Fruit fly (Drosophila melanogaster): ENCODE results near the gene g.

DNA sequence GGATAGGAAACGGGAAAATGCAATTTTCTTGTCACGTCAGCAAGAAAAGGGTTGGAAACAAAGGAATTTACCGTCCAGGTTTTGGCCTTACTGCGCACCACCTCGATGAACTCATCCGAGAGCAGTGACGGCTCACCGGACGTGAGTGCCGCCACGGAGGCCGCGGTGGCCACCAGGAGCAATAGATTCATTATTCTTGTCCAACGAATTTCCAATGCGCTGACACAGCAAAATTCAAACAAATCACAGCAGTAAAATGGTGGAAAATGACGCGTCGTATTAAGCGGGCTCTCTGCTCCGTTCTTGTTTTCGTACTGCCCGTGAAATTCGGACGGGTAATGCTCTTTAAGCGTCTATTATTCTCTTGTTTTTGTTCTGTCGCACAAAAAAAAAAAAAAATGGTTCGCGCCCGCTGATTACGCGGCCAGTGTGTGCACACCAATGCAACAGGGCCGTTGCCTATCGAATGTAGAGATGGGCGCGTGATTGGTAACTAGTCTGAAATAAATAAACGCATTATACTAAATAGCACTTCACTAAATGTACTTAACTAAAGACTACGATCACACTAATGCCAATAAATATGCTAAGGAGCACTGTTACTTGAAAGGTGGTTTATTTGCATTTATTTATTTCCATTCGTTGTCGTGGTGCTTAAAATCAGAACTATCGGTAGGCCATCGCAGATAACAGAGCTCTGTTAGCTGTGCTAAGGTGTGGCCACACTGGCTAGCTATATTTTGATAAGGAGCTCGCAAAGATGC, 45.8 kb upstream of the g start, which contains the start of the genes CtsB and amrt:
- TF ChIP-seq EcR (GFP tag; optimal IDR thresholded peaks at IDR 0.05) = peak; percentile 15
- TF ChIP-seq CG8301 (tag; optimal IDR thresholded peaks at IDR 0.05) = peak; percentile 43
- no peak; the same call in 2 of the 3 replicates for TF ChIP-seq fd96Ca (GFP tag; IDR thresholded peaks at IDR 0.05)
- peak; percentile 66 for TF ChIP-seq CG15710 (tag; optimal IDR thresholded peaks at IDR 0.05)
- TF ChIP-seq CG8159 (tag; optimal IDR thresholded peaks at IDR 0.05) = peak; percentile 63
- peak; percentile 25 for TF ChIP-seq Pif1B (GFP tag; optimal IDR thresholded peaks at IDR 0.05)
- TF ChIP-seq CG13204 (GFP tag; optimal IDR thresholded peaks at IDR 0.05) = no peak
- TF ChIP-seq CG9948 (tag; optimal IDR thresholded peaks at IDR 0.05) = peak; percentile 27
- peak; percentile 71 for TF ChIP-seq CG14655 (GFP tag; optimal IDR thresholded peaks at IDR 0.05)
- peak; percentile 31; the same call in 1 of the 2 replicates for TF ChIP-seq CG32121 (GFP tag; IDR thresholded peaks at IDR 0.05)
